Fruit fly (Drosophila melanogaster): ENCODE measurements around the gene CG6310.

Gene CG6310

dm6 chr3L:11071057-11071456, 1.4 kb upstream of the CG6310 start (continued):
- TF ChIP-seq CG13296 (GFP tag; optimal IDR thresholded peaks at IDR 0.05): no peak
- TF ChIP-seq CG18262 (tag; optimal IDR thresholded peaks at IDR 0.05): no peak
- TF ChIP-seq nerfin-2 (GFP tag; IDR thresholded peaks at IDR 0.05; ENCODE audit: partially characterized antibody): 0 out of 2 replicates have a peak, but pooled peaks have one; percentile 27
- TF ChIP-seq CG17328 (GFP tag; IDR thresholded peaks at IDR 0.05): no peak

dm6 chr3L:11070372-11070854, 749 bp upstream of the CG6310 start, which contains the start of gene Mocs1:
Gene Mocs1, plus strand, starts transcription at chr3L:11070526.
- no peak for TF ChIP-seq CG10543 (GFP tag; optimal IDR thresholded peaks at IDR 0.05)
- no peak for TF ChIP-seq Ada2b (GFP tag; IDR thresholded peaks at IDR 0.05)
- TF ChIP-seq CG9215 (GFP tag; IDR thresholded peaks at IDR 0.05): no peak
- TF ChIP-seq otp (GFP tag; IDR thresholded peaks at IDR 0.05): 0 out of 3 replicates have a peak, but pooled peaks have one; percentile 24
- TF ChIP-seq CG18599 (GFP tag; optimal IDR thresholded peaks at IDR 0.05): peak; percentile 6
- no peak for TF ChIP-seq Dip2 (GFP tag; IDR thresholded peaks at IDR 0.05)
- no peak for TF ChIP-seq CG18619 (GFP tag; optimal IDR thresholded peaks at IDR 0.05)
- TF ChIP-seq D19B (GFP tag; optimal IDR thresholded peaks at IDR 0.05): no peak
- no peak for TF ChIP-seq CG14014 (GFP tag; IDR thresholded peaks at IDR 0.05)
- TF ChIP-seq CG13775 (GFP tag; optimal IDR thresholded peaks at IDR 0.05): no peak
- TF ChIP-seq B-H2 (GFP tag; optimal IDR thresholded peaks at IDR 0.05): peak; percentile 36
- 0 out of 2 replicates have a peak, but pooled peaks have one; percentile 24 for TF ChIP-seq slbo (GFP tag; IDR thresholded peaks at IDR 0.05)
- no peak for TF ChIP-seq peb (GFP tag; IDR thresholded peaks at IDR 0.05)
- no peak for TF ChIP-seq unc-4 (GFP tag; IDR thresholded peaks at IDR 0.05; ENCODE audit: partially characterized antibody)
- TF ChIP-seq CG17328 (GFP tag; IDR thresholded peaks at IDR 0.05): peak; percentile 30; the same call in 1 of the 2 replicates
- no peak for TF ChIP-seq CG8089 (GFP tag; optimal IDR thresholded peaks at IDR 0.05)
- no peak for TF ChIP-seq cas (GFP tag; IDR thresholded peaks at IDR 0.05)
- TF ChIP-seq hbn (GFP tag; IDR thresholded peaks at IDR 0.05; ENCODE audit: partially characterized antibody): 0 out of 2 replicates have a peak, but pooled peaks have one; percentile 34
- TF ChIP-seq CG12769 (tag; optimal IDR thresholded peaks at IDR 0.05): peak; percentile 38
- TF ChIP-seq CG18764 (GFP tag; optimal IDR thresholded peaks at IDR 0.05): no peak
- TF ChIP-seq CG10959 (GFP tag; IDR thresholded peaks at IDR 0.05): no peak
- TF ChIP-seq stwl (tag; optimal IDR thresholded peaks at IDR 0.05): no peak
- no peak for TF ChIP-seq NC2α (GFP tag; optimal IDR thresholded peaks at IDR 0.05)
- no peak for TF ChIP-seq ash1 (GFP tag; optimal IDR thresholded peaks at IDR 0.05)
- no peak for TF ChIP-seq Dek (tag; optimal IDR thresholded peaks at IDR 0.05)
- no peak for TF ChIP-seq CG1024 (GFP tag; IDR thresholded peaks at IDR 0.05)
- TF ChIP-seq Sin3A (optimal IDR thresholded peaks at IDR 0.05): no peak
- TF ChIP-seq pros (GFP tag; optimal IDR thresholded peaks at IDR 0.05): no peak
- no peak for TF ChIP-seq CG3163 (GFP tag; optimal IDR thresholded peaks at IDR 0.05)
- no peak for TF ChIP-seq CG33213 (GFP tag; optimal IDR thresholded peaks at IDR 0.05)
- no peak for TF ChIP-seq NfI (GFP tag; optimal IDR thresholded peaks at IDR 0.05)
- TF ChIP-seq kni (GFP tag; optimal IDR thresholded peaks at IDR 0.05): no peak
- TF ChIP-seq Gug (GFP tag; IDR thresholded peaks at IDR 0.05): no peak
- no peak for TF ChIP-seq Dp (GFP tag; optimal IDR thresholded peaks at IDR 0.05)
- no peak for TF ChIP-seq jumu (GFP tag; optimal IDR thresholded peaks at IDR 0.05)
- TF ChIP-seq wek (GFP tag; optimal IDR thresholded peaks at IDR 0.05): no peak
- no peak for TF ChIP-seq CG17829 (tag; optimal IDR thresholded peaks at IDR 0.05)
- TF ChIP-seq zfh2 (GFP tag; optimal IDR thresholded peaks at IDR 0.05): no peak
- TF ChIP-seq CG6689 (GFP tag; IDR thresholded peaks at IDR 0.05): no peak
- TF ChIP-seq Antp (GFP tag; optimal IDR thresholded peaks at IDR 0.05): no peak
- TF ChIP-seq CG9797 (GFP tag; optimal IDR thresholded peaks at IDR 0.05): no peak
- peak; percentile 23; the same call in 1 of the 2 replicates for TF ChIP-seq NFAT (GFP tag; IDR thresholded peaks at IDR 0.05)
- no peak for TF ChIP-seq gfzf (GFP tag; optimal IDR thresholded peaks at IDR 0.05)
- TF ChIP-seq Eip74EF (GFP tag; optimal IDR thresholded peaks at IDR 0.05): no peak
- no peak for TF ChIP-seq CG1832 (GFP tag; optimal IDR thresholded peaks at IDR 0.05)
- 0 out of 2 replicates have a peak, but pooled peaks have one; percentile 8 for TF ChIP-seq vvl (GFP tag; IDR thresholded peaks at IDR 0.05)
